Worm (Caenorhabditis elegans): Measurements from ENCODE around the gene acp-7.
"Not testable (repeated sequence)": the region's sequence is repeated elsewhere in the genome, so short reads cannot be mapped to it uniquely, and the experiment has no call there.

Gene acp-7

DNA sequence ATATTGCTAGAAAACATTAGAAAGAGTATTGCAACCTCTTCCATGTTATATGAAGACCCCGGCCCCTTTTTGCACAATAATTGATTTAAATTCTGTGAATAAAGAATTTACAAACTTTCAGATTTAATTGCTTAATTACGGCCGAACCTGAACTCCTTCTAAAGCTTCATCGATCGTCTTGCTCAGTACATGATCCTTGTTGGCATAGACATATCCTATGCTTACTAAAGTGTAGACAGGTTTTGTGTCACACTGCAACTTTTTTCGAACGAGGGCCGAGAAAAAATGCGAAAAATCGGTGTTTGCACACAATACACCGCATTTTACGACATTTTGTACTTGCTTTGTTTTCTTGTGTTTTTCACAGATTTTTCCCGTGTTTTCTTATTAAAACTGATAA lies 8.1 kb downstream of the acp-7 start (continued):
- TF ChIP-seq lin-26 (GFP tag; IDR thresholded peaks at IDR 0.05) = peak; percentile 73
- peak; percentile 85 for TF ChIP-seq ekl-4 (GFP tag; IDR thresholded peaks at IDR 0.05)
- peak; percentile 86 for TF ChIP-seq Y95B8A.8 (GFP tag; IDR thresholded peaks at IDR 0.05)
- not testable (repeated sequence) for TF ChIP-seq cebp-1 (GFP tag; IDR thresholded peaks at IDR 0.05)
- TF ChIP-seq cebp-1 (tag; optimal IDR thresholded peaks at IDR 0.05) = peak; percentile 21
- peak; percentile 79 for TF ChIP-seq D2030.7 (GFP tag; IDR thresholded peaks at IDR 0.05)
- peak; percentile 41; the same call in 1 of the 2 replicates for TF ChIP-seq B0019.2 (GFP tag; conservative IDR thresholded peaks at IDR 0.05)
- peak; percentile 51; the same call in 1 of the 2 replicates for TF ChIP-seq pbrm-1 (GFP tag; IDR thresholded peaks at IDR 0.05)
- peak; percentile 65; the same call in 1 of the 2 replicates for TF ChIP-seq rcor-1 (GFP tag; IDR thresholded peaks at IDR 0.05)
- TF ChIP-seq ztf-28 (GFP tag; IDR thresholded peaks at IDR 0.05) = 0 out of 2 replicates have a peak, but pooled peaks have one; percentile 46
- peak; percentile 55 for TF ChIP-seq F33H1.4 (GFP tag; IDR thresholded peaks at IDR 0.05)
- TF ChIP-seq lin-54 (GFP tag; optimal IDR thresholded peaks at IDR 0.05) = peak; percentile 43
- TF ChIP-seq dox-1 (GFP tag; IDR thresholded peaks at IDR 0.05) = peak; percentile 53; the same call in 1 of the 2 replicates
- 0 out of 2 replicates have a peak, but pooled peaks have one; percentile 45 for TF ChIP-seq ztf-25 (GFP tag; IDR thresholded peaks at IDR 0.05)

DNA sequence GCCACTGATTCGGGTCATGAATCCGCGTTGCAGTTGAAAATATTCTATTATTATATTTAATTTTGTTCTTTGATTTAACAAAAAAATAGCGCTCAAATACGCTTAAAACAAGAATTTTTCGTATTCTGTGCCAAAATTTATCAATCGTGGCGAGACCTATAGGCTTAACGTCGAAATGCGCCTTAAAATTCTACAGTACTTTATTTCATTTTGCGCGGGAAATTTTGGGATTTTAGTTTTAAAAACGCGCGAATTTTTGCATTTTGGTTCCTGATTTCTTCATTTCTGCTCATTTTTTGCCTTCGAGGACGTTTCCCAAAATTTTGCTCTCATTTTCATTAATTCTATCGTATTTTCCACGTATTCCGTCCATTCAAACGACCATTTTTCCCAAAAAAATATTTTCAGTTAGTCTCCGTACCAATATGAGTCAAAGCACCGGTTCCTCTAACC lies 10.3 kb downstream of the acp-7 start, which contains the start of gene puf-11:
Gene puf-11 (plus strand): TSS at position 403 of the 453 bp plus-strand sequence.
- TF ChIP-seq Y79H2A.3 (GFP tag; conservative IDR thresholded peaks at IDR 0.05) (0 out of 2 replicates have a peak, but pooled peaks have one; percentile 27), D2030.7 (GFP tag; IDR thresholded peaks at IDR 0.05) (peak; percentile 94), cebp-1 (GFP tag; IDR thresholded peaks at IDR 0.05) (no peak), cebp-1 (tag; optimal IDR thresholded peaks at IDR 0.05) (no peak), F52B5.7 (tag; optimal IDR thresholded peaks at IDR 0.05) (no peak), B0261.1 (tag; optimal IDR thresholded peaks at IDR 0.05) (no peak), Y53G8AR.9 (GFP tag; conservative IDR thresholded peaks at IDR 0.05) (0 out of 2 replicates have a peak, but pooled peaks have one; percentile 19), chd-7 (tag; optimal IDR thresholded peaks at IDR 0.05) (no peak), ama-1 (optimal IDR thresholded peaks at IDR 0.05) (no peak), ama-1 (GFP tag; optimal IDR thresholded peaks at IDR 0.05) (no peak), ceh-91 (GFP tag; IDR thresholded peaks at IDR 0.05) (peak; percentile 96), ztf-6 (GFP tag; IDR thresholded peaks at IDR 0.05) (no peak), ztf-28 (GFP tag; IDR thresholded peaks at IDR 0.05) (no peak), T07F8.4 (tag; optimal IDR thresholded peaks at IDR 0.05) (no peak), let-607 (tag; optimal IDR thresholded peaks at IDR 0.05) (no peak), hmg-20 (GFP tag; IDR thresholded peaks at IDR 0.05) (no peak), lin-40 (tag; optimal IDR thresholded peaks at IDR 0.05) (no peak), let-526 (GFP tag; IDR thresholded peaks at IDR 0.05) (no peak), him-1 (tag; optimal IDR thresholded peaks at IDR 0.05) (peak; percentile 28), pbrm-1 (GFP tag; IDR thresholded peaks at IDR 0.05) (0 out of 2 replicates have a peak, but pooled peaks have one; percentile 37), lin-54 (GFP tag; optimal IDR thresholded peaks at IDR 0.05) (peak; percentile 84), snpc-1.3 (tag; optimal IDR thresholded peaks at IDR 0.05; ENCODE audit: insufficient read depth) (peak; percentile 88), atf-7 (tag; optimal IDR thresholded peaks at IDR 0.05) (no peak), F33H1.4 (GFP tag; IDR thresholded peaks at IDR 0.05) (peak; percentile 98), attf-5 (GFP tag; optimal IDR thresholded peaks at IDR 0.05) (no peak), lsl-1 (GFP tag; optimal IDR thresholded peaks at IDR 0.05) (peak; percentile 98), akir-1 (GFP tag; optimal IDR thresholded peaks at IDR 0.05) (no peak), ceh-58 (GFP tag; IDR thresholded peaks at IDR 0.05) (no peak), xnd-1 (tag; optimal IDR thresholded peaks at IDR 0.05) (peak; percentile 99), nhr-27 (tag; optimal IDR thresholded peaks at IDR 0.05) (no peak), zim-3 (tag; optimal IDR thresholded peaks at IDR 0.05) (no peak), rcor-1 (GFP tag; IDR thresholded peaks at IDR 0.05) (peak; percentile 82), ztf-26 (tag; optimal IDR thresholded peaks at IDR 0.05) (no peak), nfya-2 (GFP tag; IDR thresholded peaks at IDR 0.05) (no peak), F22D6.2 (tag; optimal IDR thresholded peaks at IDR 0.05) (no peak), mcd-1 (GFP tag; IDR thresholded peaks at IDR 0.05) (peak; percentile 58; the same call in 1 of the 2 replicates), unc-62 (GFP tag; optimal IDR thresholded peaks at IDR 0.05) (no peak), gei-17 (GFP tag; optimal IDR thresholded peaks at IDR 0.05) (no peak), nhr-120 (GFP tag; IDR thresholded peaks at IDR 0.05) (no peak), fkh-3 (tag; optimal IDR thresholded peaks at IDR 0.05) (no peak)

All from whole organism, young adult.